Worm (Caenorhabditis elegans) whole organism, mixed stage, embryonic: ENCODE measurements around the gene ccep-97.

Experiments used
- M03D4.4 ChIP-seq: sonication (generic microtip); optimal IDR thresholded peaks from 2 replicates; lab custom pipeline; 2017; ENCODE audit warnings: mild to moderate bottlenecking, missing genetic modification characterization, missing compliant biosample characterization
- bed-3 ChIP-seq: fragments of 200-800 bp; sonication (Bioruptor generic); optimal IDR thresholded peaks from 3 replicates; lab custom pipeline; 2018; ENCODE audit warnings: mild to moderate bottlenecking, missing genetic modification characterization, moderate library complexity, missing compliant biosample characterization
- blmp-1 ChIP-seq: fragments of 150-350 bp; optimal IDR thresholded peaks from 2 replicates; lab custom pipeline; 2014; ENCODE audit warnings: missing biosample characterization, missing genetic modification characterization
- ceh-39 ChIP-seq: fragments of 150-350 bp; optimal IDR thresholded peaks from 2 replicates; lab custom pipeline; 2014; ENCODE audit warnings: missing biosample characterization, missing genetic modification characterization
- ceh-43 ChIP-seq: fragments of 200-800 bp; sonication (Bioruptor generic); optimal IDR thresholded peaks from 2 replicates; lab custom pipeline; 2018; ENCODE audit warnings: mild to moderate bottlenecking, missing genetic modification characterization, moderate library complexity, missing compliant biosample characterization
- ceh-83 ChIP-seq: fragments of 200-800 bp; sonication (Bioruptor generic); optimal IDR thresholded peaks from 2 replicates; lab custom pipeline; 2018; ENCODE audit warnings: mild to moderate bottlenecking, missing genetic modification characterization, missing compliant biosample characterization
- ces-1 ChIP-seq: fragments of 150-350 bp; optimal IDR thresholded peaks from 2 replicates; lab custom pipeline; 2014; ENCODE audit warnings: missing biosample characterization, missing genetic modification reagents, missing genetic modification characterization
- cnd-1 ChIP-seq: fragments of 200-800 bp; sonication (Bioruptor generic); optimal IDR thresholded peaks from 2 replicates; lab custom pipeline; 2018; ENCODE audit warnings: mild to moderate bottlenecking, missing genetic modification characterization, missing compliant biosample characterization
- drap-1 ChIP-seq: fragments of 200-800 bp; sonication (Bioruptor generic); optimal IDR thresholded peaks from 3 replicates; lab custom pipeline; 2018; ENCODE audit warnings: mild to moderate bottlenecking, missing genetic modification characterization, missing compliant biosample characterization
- elt-1 ChIP-seq: sonication (generic microtip); optimal IDR thresholded peaks from 2 replicates; lab custom pipeline; 2017; ENCODE audit warnings: missing genetic modification characterization, mild to moderate bottlenecking, missing compliant biosample characterization, antibody characterized with exemption, moderate library complexity, borderline replicate concordance; ENCODE audit not compliant: insufficient read depth
- flh-1 ChIP-seq: fragments of 200-800 bp; sonication (Bioruptor generic); optimal IDR thresholded peaks from 2 replicates; lab custom pipeline; 2018; ENCODE audit warnings: mild to moderate bottlenecking, missing genetic modification characterization, moderate library complexity, missing compliant biosample characterization
- ham-2 ChIP-seq: fragments of 200-800 bp; sonication (Bioruptor generic); optimal IDR thresholded peaks from 2 replicates; lab custom pipeline; 2018; ENCODE audit warnings: mild to moderate bottlenecking, missing genetic modification characterization, missing compliant biosample characterization
- lin-13 ChIP-seq: fragments of 150-350 bp; optimal IDR thresholded peaks from 2 replicates; lab custom pipeline; 2014; ENCODE audit warnings: missing biosample characterization, missing genetic modification characterization
- lsy-2 ChIP-seq: fragments of 150-350 bp; optimal IDR thresholded peaks from 2 replicates; lab custom pipeline; 2014; ENCODE audit warnings: missing biosample characterization, missing genetic modification characterization
- mab-5 ChIP-seq: fragments of 150-350 bp; optimal IDR thresholded peaks from 2 replicates; lab custom pipeline; 2014; ENCODE audit warnings: missing biosample characterization, missing genetic modification characterization
- mep-1 ChIP-seq: fragments of 150-350 bp; optimal IDR thresholded peaks from 2 replicates; lab custom pipeline; 2017; ENCODE audit warnings: missing biosample characterization, missing genetic modification reagents, missing genetic modification characterization, inconsistent platforms
- mls-2 ChIP-seq: sonication (generic microtip); optimal IDR thresholded peaks from 2 replicates; lab custom pipeline; 2016; ENCODE audit warnings: mild to moderate bottlenecking, missing genetic modification characterization, moderate library complexity, missing compliant biosample characterization
- nhr-12 ChIP-seq: fragments of 150-350 bp; optimal IDR thresholded peaks from 2 replicates; lab custom pipeline; 2014; ENCODE audit warnings: missing biosample characterization, missing genetic modification characterization
- nhr-2 ChIP-seq: fragments of 150-350 bp; optimal IDR thresholded peaks from 2 replicates; lab custom pipeline; 2014; ENCODE audit warnings: missing biosample characterization, missing genetic modification characterization
- nhr-237 ChIP-seq: fragments of 150-350 bp; optimal IDR thresholded peaks from 2 replicates; lab custom pipeline; 2014; ENCODE audit warnings: missing biosample characterization, missing genetic modification characterization
- nhr-28 ChIP-seq: fragments of 150-350 bp; optimal IDR thresholded peaks from 2 replicates; lab custom pipeline; 2014; ENCODE audit warnings: missing biosample characterization, missing genetic modification characterization
- nhr-76 ChIP-seq: sonication (generic microtip); optimal IDR thresholded peaks from 2 replicates; lab custom pipeline; 2017; ENCODE audit warnings: missing biosample characterization, missing genetic modification characterization
- pha-4 ChIP-seq: fragments of 150-350 bp; optimal IDR thresholded peaks from 2 replicates; lab custom pipeline; 2018; ENCODE audit warnings: missing biosample characterization, missing genetic modification reagents, missing genetic modification characterization
- sem-2 ChIP-seq: fragments of 200-800 bp; sonication (Bioruptor generic); optimal IDR thresholded peaks from 2 replicates; lab custom pipeline; 2018; ENCODE audit warnings: mild to moderate bottlenecking, missing genetic modification characterization, missing compliant biosample characterization
- snpc-4 ChIP-seq: fragments of 150-350 bp; optimal IDR thresholded peaks from 2 replicates; lab custom pipeline; 2014; ENCODE audit warnings: missing biosample characterization, missing genetic modification characterization
- sptf-1 ChIP-seq: sonication (generic microtip); optimal IDR thresholded peaks from 2 replicates; lab custom pipeline; 2017; ENCODE audit warnings: mild to moderate bottlenecking, missing genetic modification characterization, moderate library complexity, missing compliant biosample characterization
- unc-120 ChIP-seq: sonication (generic microtip); optimal IDR thresholded peaks from 2 replicates; lab custom pipeline; 2017; ENCODE audit warnings: missing genetic modification characterization, missing compliant biosample characterization; ENCODE audit not compliant: poor library complexity, severe bottlenecking
- unc-39 ChIP-seq: fragments of 150-350 bp; optimal IDR thresholded peaks from 2 replicates; lab custom pipeline; 2014; ENCODE audit warnings: missing biosample characterization, missing genetic modification characterization
- unc-62 ChIP-seq: fragments of 150-350 bp; optimal IDR thresholded peaks from 2 replicates; lab custom pipeline; 2014; ENCODE audit warnings: missing biosample characterization, missing genetic modification reagents, missing genetic modification characterization
- zip-8 ChIP-seq: fragments of 150-350 bp; optimal IDR thresholded peaks from 2 replicates; lab custom pipeline; 2014; ENCODE audit warnings: missing biosample characterization, missing genetic modification characterization
- ztf-11 ChIP-seq: fragments of 150-350 bp; optimal IDR thresholded peaks from 2 replicates; lab custom pipeline; 2014; ENCODE audit warnings: missing biosample characterization, missing genetic modification characterization

Gene ccep-97

DNA sequence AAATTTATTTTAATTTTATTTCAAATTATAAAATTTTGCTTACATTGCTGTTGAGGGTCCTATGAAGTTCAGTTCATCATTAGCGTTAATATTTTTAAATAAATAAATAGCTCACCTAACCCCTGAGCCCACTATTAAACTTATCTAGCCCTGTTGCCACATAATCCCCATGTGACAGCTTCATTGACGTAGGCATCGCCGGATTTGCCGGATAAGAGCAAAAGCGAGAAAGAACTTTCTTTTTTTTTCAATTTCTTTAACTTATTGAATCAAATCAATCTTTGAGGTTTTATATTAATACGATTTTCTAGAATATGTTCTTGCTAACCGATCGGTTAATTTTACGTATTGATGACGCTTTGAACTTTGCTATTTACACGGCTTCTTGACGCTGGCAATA, 33.5 kb upstream of the ccep-97 start:
- TF ChIP-seq ztf-11 (tag; lab: Kevin White, UChicago) (no peak), ces-1 (GFP tag; lab: Kevin White, UChicago) (no peak), ceh-83 (GFP tag; lab: Kevin White, UChicago) (no peak), nhr-76 (tag; lab: Kevin White, UChicago) (no peak), cnd-1 (no peak), nhr-2 (no peak)

DNA sequence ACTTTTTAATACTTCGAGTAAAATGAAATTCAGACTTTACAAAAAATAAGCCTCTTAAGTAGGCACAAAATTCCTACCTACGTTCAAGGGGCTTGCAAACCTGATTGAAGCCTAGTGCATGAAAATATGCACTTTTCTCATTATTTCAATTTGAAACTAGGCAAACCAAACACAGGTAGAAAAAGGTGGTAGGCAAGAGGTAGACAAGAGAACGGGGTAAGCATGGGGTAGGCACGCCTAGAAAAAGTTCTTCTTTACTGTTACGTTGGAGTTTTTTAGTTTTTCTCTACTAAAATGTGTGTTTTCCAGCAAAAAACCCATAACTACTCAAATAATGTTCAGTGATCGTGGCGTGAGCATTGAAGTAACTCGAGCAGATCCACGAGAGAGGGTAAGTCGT, 32.7 kb upstream of the ccep-97 start, which contains the start of gene nex-4:
TSS of gene nex-4 (plus strand) at position 301 of the 400 bp plus-strand sequence.
- no peak for TF ChIP-seq lin-13 (tag; lab: Kevin White, UChicago)
- TF ChIP-seq pha-4 (tag; lab: Kevin White, UChicago), result no peak
- no peak for TF ChIP-seq sem-2
- no peak for TF ChIP-seq unc-62 (GFP tag; lab: Kevin White, UChicago)
- no peak for TF ChIP-seq cnd-1
- TF ChIP-seq drap-1 (GFP tag; lab: Kevin White, UChicago), result no peak
- TF ChIP-seq zip-8 (tag; lab: Kevin White, UChicago), result no peak
- no peak for TF ChIP-seq ceh-43 (GFP tag; lab: Kevin White, UChicago)
- TF ChIP-seq flh-1, result no peak
- no peak for TF ChIP-seq mab-5 (tag; lab: Kevin White, UChicago)
- TF ChIP-seq unc-39 (tag; lab: Kevin White, UChicago), result no peak
- no peak for TF ChIP-seq sptf-1 (tag; lab: Kevin White, UChicago)
- no peak for TF ChIP-seq blmp-1 (tag; lab: Kevin White, UChicago)
- TF ChIP-seq bed-3 (GFP tag; lab: Kevin White, UChicago), result no peak
- no peak for TF ChIP-seq nhr-237 (tag; lab: Kevin White, UChicago)
- TF ChIP-seq ham-2, result no peak

DNA sequence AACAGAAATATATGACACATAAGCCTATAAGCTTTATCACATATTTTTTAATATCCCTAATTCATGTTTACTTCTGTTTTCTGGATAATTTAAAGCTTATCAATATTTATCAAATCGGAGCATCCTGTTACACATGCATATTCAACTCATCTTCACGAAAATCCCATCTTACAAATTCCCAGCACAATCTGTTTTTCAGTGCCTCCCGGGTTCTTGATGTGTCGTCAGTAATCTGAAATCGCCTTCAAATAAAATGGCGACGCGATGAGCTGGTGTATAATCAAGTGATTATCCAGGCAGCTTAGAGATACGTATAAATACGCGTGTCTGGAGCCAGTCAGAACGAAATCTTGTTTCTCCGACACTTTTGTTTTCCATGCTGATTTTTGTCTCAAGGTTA, 32.0 kb upstream of the ccep-97 start:
- no peak for TF ChIP-seq flh-1
- TF ChIP-seq pha-4 (tag; lab: Kevin White, UChicago), result no peak
- TF ChIP-seq nhr-2, result no peak
- no peak for TF ChIP-seq nhr-76 (tag; lab: Kevin White, UChicago)
- no peak for TF ChIP-seq lsy-2
- TF ChIP-seq nhr-12, result no peak
- no peak for TF ChIP-seq mep-1 (tag; lab: Kevin White, UChicago)
- TF ChIP-seq ceh-39 (tag; lab: Kevin White, UChicago), result no peak
- TF ChIP-seq mab-5 (tag; lab: Kevin White, UChicago), result no peak
- TF ChIP-seq mls-2 (tag; lab: Kevin White, UChicago), result no peak
- no peak for TF ChIP-seq elt-1 (tag; lab: Kevin White, UChicago)
- no peak for TF ChIP-seq drap-1 (GFP tag; lab: Kevin White, UChicago)
- no peak for TF ChIP-seq M03D4.4 (tag; lab: Kevin White, UChicago)
- TF ChIP-seq nhr-237 (tag; lab: Kevin White, UChicago), result no peak

DNA sequence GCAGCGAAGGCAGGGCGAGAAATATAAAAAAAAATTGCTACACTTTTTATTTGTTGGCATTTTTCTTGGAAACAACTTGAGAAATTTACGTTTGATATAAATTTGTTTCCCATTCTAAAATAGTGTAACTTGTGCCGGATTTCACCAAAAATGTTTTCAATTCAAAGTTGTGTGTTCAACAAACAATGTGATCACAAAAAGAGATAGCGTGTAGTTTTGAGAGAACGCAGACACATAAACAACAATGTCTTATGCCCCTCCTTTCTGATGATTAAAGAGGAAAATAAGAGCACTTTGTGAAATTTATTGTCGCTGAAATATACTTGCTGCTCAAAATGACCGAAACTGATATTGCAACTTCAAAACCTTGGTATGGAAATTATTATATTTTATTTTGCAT, 29.0 kb upstream of the ccep-97 start, which contains the start of gene abhd-5.1:
TSS of gene abhd-5.1 (plus strand) at position 230 of the 400 bp plus-strand sequence.
- no peak for TF ChIP-seq ceh-39 (tag; lab: Kevin White, UChicago)
- no peak for TF ChIP-seq unc-120 (tag; lab: Kevin White, UChicago)
- TF ChIP-seq nhr-28 (tag; lab: Kevin White, UChicago), result no peak
- no peak for TF ChIP-seq snpc-4
- TF ChIP-seq flh-1, result no peak
- no peak for TF ChIP-seq blmp-1 (tag; lab: Kevin White, UChicago)
- no peak for TF ChIP-seq pha-4 (tag; lab: Kevin White, UChicago)
- TF ChIP-seq unc-62 (GFP tag; lab: Kevin White, UChicago), result no peak
- no peak for TF ChIP-seq lsy-2
- TF ChIP-seq mab-5 (tag; lab: Kevin White, UChicago), result no peak
- TF ChIP-seq, all 35 proteins: peak for 0

DNA sequence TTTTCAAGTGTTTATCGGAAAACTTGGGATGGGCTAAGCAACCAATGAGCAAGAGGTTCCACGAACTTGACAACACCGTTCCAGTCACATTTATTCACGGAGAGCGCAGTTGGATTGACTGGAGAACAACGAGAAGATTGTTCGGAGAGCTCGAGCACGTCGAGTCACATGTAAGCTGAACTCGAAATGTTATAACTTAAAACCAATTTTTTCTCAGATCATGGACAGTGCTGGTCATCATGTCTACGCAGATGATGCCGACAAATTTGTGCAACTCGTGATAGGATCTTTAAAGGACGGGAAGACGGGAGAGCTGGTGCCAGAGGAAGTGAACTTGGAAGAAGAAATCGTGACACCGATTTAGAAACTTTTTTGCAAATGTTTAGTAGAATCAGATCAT, 28.0 kb upstream of the ccep-97 start:
- TF ChIP-seq blmp-1 (tag; lab: Kevin White, UChicago), result no peak
- TF ChIP-seq snpc-4, result no peak
- no peak for TF ChIP-seq ztf-11 (tag; lab: Kevin White, UChicago)
- no peak for TF ChIP-seq ceh-43 (GFP tag; lab: Kevin White, UChicago)
- no peak for TF ChIP-seq lin-13 (tag; lab: Kevin White, UChicago)
- TF ChIP-seq M03D4.4 (tag; lab: Kevin White, UChicago), result no peak
- no peak for TF ChIP-seq ceh-39 (tag; lab: Kevin White, UChicago)
